Fruit fly (Drosophila melanogaster) whole organism, pupa: ENCODE measurements around the gene RagA-B.

ENCODE experiments used
- CG10348 ChIP-seq: fragments of 200-800 bp; sonication (Bioruptor generic); IDR thresholded peaks from 2 replicates; pipeline ENCODE4 v1.3.6; 2022; ENCODE audit warnings: missing biosample characterization, missing genetic modification characterization
- CG12605 ChIP-seq: fragments of 200-800 bp; sonication (Bioruptor generic); IDR thresholded peaks from 2 replicates; pipeline ENCODE4 v1.3.6; 2022; ENCODE audit warnings: missing biosample characterization, missing genetic modification characterization
- CG13204 ChIP-seq: fragments of 200-800 bp; sonication (Bioruptor generic); optimal IDR thresholded peaks from 2 replicates; lab custom pipeline; 2018; ENCODE audit warnings: missing biosample characterization, mild to moderate bottlenecking, missing genetic modification characterization, moderate library complexity
- CG15710 ChIP-seq: fragments of 200-800 bp; sonication (Bioruptor generic); optimal IDR thresholded peaks from 2 replicates; lab custom pipeline; 2018; ENCODE audit warnings: missing biosample characterization, mild to moderate bottlenecking, missing genetic modification characterization, moderate library complexity
- CG34367 ChIP-seq: fragments of 200-800 bp; sonication (Bioruptor generic); optimal IDR thresholded peaks from 2 replicates; lab custom pipeline; 2018; ENCODE audit warnings: missing biosample characterization, mild to moderate bottlenecking, missing genetic modification characterization
- CG4496 ChIP-seq: fragments of 200-800 bp; sonication (Bioruptor generic); IDR thresholded peaks from 3 replicates; pipeline ENCODE4 v1.3.6; 2022; ENCODE audit warnings: missing biosample characterization, missing genetic modification characterization
- CG8159 ChIP-seq: fragments of 200-800 bp; sonication (Bioruptor generic); optimal IDR thresholded peaks from 3 replicates; lab custom pipeline; 2018; ENCODE audit warnings: missing biosample characterization, mild to moderate bottlenecking, missing genetic modification characterization, moderate library complexity
- D1 ChIP-seq: fragments of 200-800 bp; sonication (Bioruptor generic); optimal IDR thresholded peaks from 2 replicates; lab custom pipeline; 2018; ENCODE audit warnings: missing biosample characterization, mild to moderate bottlenecking, missing genetic modification characterization, moderate library complexity
- EcR ChIP-seq: fragments of 200-800 bp; sonication (Bioruptor generic); optimal IDR thresholded peaks from 3 replicates; lab custom pipeline; 2019; ENCODE audit warnings: missing biosample characterization, missing genetic modification characterization, mild to moderate bottlenecking, moderate library complexity, missing genetic modification reagents
- Pif1B ChIP-seq: fragments of 200-800 bp; sonication (Bioruptor generic); optimal IDR thresholded peaks from 3 replicates; lab custom pipeline; 2016; ENCODE audit warnings: missing biosample characterization, missing genetic modification characterization
- fd96Ca ChIP-seq: fragments of 200-800 bp; sonication (Bioruptor generic); IDR thresholded peaks from 3 replicates; pipeline ENCODE4 v1.3.6; 2022; ENCODE audit warnings: missing biosample characterization, missing genetic modification characterization
- rn ChIP-seq: fragments of 200-800 bp; sonication (Bioruptor generic); IDR thresholded peaks from 2 replicates; pipeline ENCODE4 v1.3.6; 2022; ENCODE audit warnings: missing biosample characterization, missing genetic modification characterization

dm6 chr3R:8984141-8984540 lies at the start of gene RagA-B:
- TF ChIP-seq rn: no peak
- TF ChIP-seq CG15710 (tag; lab: Kevin White, UChicago): no peak
- TF ChIP-seq EcR: no peak
- no peak for TF ChIP-seq CG13204
- TF ChIP-seq CG4496: no peak
- TF ChIP-seq CG10348: no peak
- no peak for TF ChIP-seq fd96Ca (GFP tag; lab: Robert Waterston, UW)
- TF ChIP-seq CG12605 (GFP tag; lab: Robert Waterston, UW): no peak
- no peak for TF ChIP-seq Pif1B (GFP tag; lab: Kevin White, UChicago)
- TF ChIP-seq D1 (tag; lab: Kevin White, UChicago): no peak
- TF ChIP-seq CG34367 (tag; lab: Kevin White, UChicago): no peak
- TF ChIP-seq CG8159: no peak
